Fruit fly (Drosophila melanogaster): Measurements from ENCODE around the gene CG6908.

Gene CG6908

DNA sequence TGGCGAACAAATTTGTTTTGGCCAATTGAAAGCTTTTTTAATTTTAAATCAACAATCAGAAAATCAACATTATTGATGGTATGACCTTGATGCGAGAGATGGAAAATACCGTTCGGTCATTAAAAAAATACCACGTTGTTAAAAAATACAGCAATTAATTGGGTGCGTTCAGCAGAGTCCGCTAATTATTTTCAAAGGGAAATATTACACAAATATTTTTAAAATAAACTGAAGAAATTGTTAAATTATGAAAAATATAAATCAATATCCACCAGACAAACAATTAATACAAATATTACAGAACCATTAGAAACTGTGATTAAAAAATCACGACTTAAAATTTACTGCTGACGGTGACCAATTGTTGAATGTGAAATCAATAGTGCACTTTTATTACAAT, 11.8 kb downstream of the CG6908 start, which contains the start of gene CG18476 (continued):
- TF ChIP-seq Neu2 (GFP tag; optimal IDR thresholded peaks at IDR 0.05; ENCODE audit: borderline replicate concordance) (no peak), CG42726 (GFP tag; IDR thresholded peaks at IDR 0.05; ENCODE audit: partially characterized antibody) (no peak), HLHmδ (GFP tag; optimal IDR thresholded peaks at IDR 0.05) (no peak), pum (GFP tag; optimal IDR thresholded peaks at IDR 0.05) (peak; percentile 71), CG11247 (GFP tag; IDR thresholded peaks at IDR 0.05) (peak; percentile 90), seq (GFP tag; IDR thresholded peaks at IDR 0.05) (peak; percentile 89), CG3163 (GFP tag; optimal IDR thresholded peaks at IDR 0.05) (peak; percentile 18), fd96Cb (tag; optimal IDR thresholded peaks at IDR 0.05) (peak; percentile 93), Oaz (GFP tag; IDR thresholded peaks at IDR 0.05) (peak; percentile 87), lmd (GFP tag; IDR thresholded peaks at IDR 0.05) (peak; percentile 96), tx (GFP tag; optimal IDR thresholded peaks at IDR 0.05) (no peak), CG33213 (GFP tag; optimal IDR thresholded peaks at IDR 0.05) (peak; percentile 45), disco-r (GFP tag; optimal IDR thresholded peaks at IDR 0.05) (peak; percentile 38), bcd (GFP tag; optimal IDR thresholded peaks at IDR 0.05) (peak; percentile 90), B-H2 (GFP tag; optimal IDR thresholded peaks at IDR 0.05) (peak; percentile 78), tgo (GFP tag; IDR thresholded peaks at IDR 0.05) (peak; percentile 94), pho (GFP tag; optimal IDR thresholded peaks at IDR 0.05) (peak; percentile 78), chn (GFP tag; optimal IDR thresholded peaks at IDR 0.05) (peak; percentile 71), zfh2 (GFP tag; optimal IDR thresholded peaks at IDR 0.05) (peak; percentile 68), CG4328 (GFP tag; optimal IDR thresholded peaks at IDR 0.05) (peak; percentile 75), CG14860 (GFP tag; IDR thresholded peaks at IDR 0.05; ENCODE audit: partially characterized antibody) (no peak), Spps (tag; optimal IDR thresholded peaks at IDR 0.05) (peak; percentile 88), Hmx (GFP tag; optimal IDR thresholded peaks at IDR 0.05) (peak; percentile 81), Usf (GFP tag; optimal IDR thresholded peaks at IDR 0.05) (peak; percentile 81), ftz-f1 (GFP tag; optimal IDR thresholded peaks at IDR 0.05) (peak; percentile 54), nmo (GFP tag; optimal IDR thresholded peaks at IDR 0.05) (peak; percentile 97), CG2199 (GFP tag; IDR thresholded peaks at IDR 0.05) (peak; percentile 90), CG4730 (GFP tag; IDR thresholded peaks at IDR 0.05) (peak; percentile 91), sens-2 (GFP tag; IDR thresholded peaks at IDR 0.05) (peak; percentile 62), CG14965 (GFP tag; optimal IDR thresholded peaks at IDR 0.05; ENCODE audit: borderline replicate concordance) (no peak), MESR4 (GFP tag; optimal IDR thresholded peaks at IDR 0.05) (peak; percentile 48), CG6791 (GFP tag; IDR thresholded peaks at IDR 0.05; ENCODE audit: partially characterized antibody) (no peak), CG2678 (tag; optimal IDR thresholded peaks at IDR 0.05) (peak; percentile 95), vnd (GFP tag; IDR thresholded peaks at IDR 0.05; ENCODE audit: partially characterized antibody) (no peak), mirr (GFP tag; optimal IDR thresholded peaks at IDR 0.05) (peak; percentile 60), CG30431 (GFP tag; optimal IDR thresholded peaks at IDR 0.05) (peak; percentile 57), stwl (tag; optimal IDR thresholded peaks at IDR 0.05) (peak; percentile 68), eve (GFP tag; optimal IDR thresholded peaks at IDR 0.05) (no peak), her (GFP tag; optimal IDR thresholded peaks at IDR 0.05) (no peak), Eip74EF (GFP tag; optimal IDR thresholded peaks at IDR 0.05) (peak in 1 of 2 experiments; percentile 89), CG5180 (GFP tag; optimal IDR thresholded peaks at IDR 0.05) (peak; percentile 74), Adf1 (GFP tag; IDR thresholded peaks at IDR 0.05) (peak; percentile 73), shn (GFP tag; optimal IDR thresholded peaks at IDR 0.05) (peak; percentile 20), B-H1 (GFP tag; IDR thresholded peaks at IDR 0.05) (peak; percentile 92), jigr1 (GFP tag; IDR thresholded peaks at IDR 0.05) (peak; percentile 75), br (optimal IDR thresholded peaks at IDR 0.05) (no peak), hbn (GFP tag; IDR thresholded peaks at IDR 0.05; ENCODE audit: partially characterized antibody) (no peak), klu (GFP tag; IDR thresholded peaks at IDR 0.05) (peak; percentile 90), CG9797 (GFP tag; optimal IDR thresholded peaks at IDR 0.05) (peak; percentile 47), gsb-n (tag; optimal IDR thresholded peaks at IDR 0.05) (peak; percentile 89), Hr51 (GFP tag; optimal IDR thresholded peaks at IDR 0.05) (peak; percentile 52 to 95)
